Worm (Caenorhabditis elegans) whole organism, young adult: ENCODE data around the gene W06G6.20.

Experiments used
- B0035.1 ChIP-seq: sonication (generic microtip); optimal IDR thresholded peaks from 2 replicates; lab custom pipeline; 2016; ENCODE audit warnings: missing genetic modification characterization, mild to moderate bottlenecking, missing compliant biosample characterization, missing genotype, missing genetic modification reagents
- F49E8.2 ChIP-seq: sonication (generic microtip); optimal IDR thresholded peaks from 3 replicates; lab custom pipeline; 2017; ENCODE audit warnings: missing genetic modification characterization, mild to moderate bottlenecking, missing compliant biosample characterization, antibody characterized with exemption, moderate library complexity; ENCODE audit not compliant: insufficient read depth
- K11D2.4 ChIP-seq: fragments of 200-800 bp; sonication (Bioruptor generic); IDR thresholded peaks from 2 replicates; pipeline ENCODE4 v1.3.6; 2022; ENCODE audit warnings: missing genetic modification reagents, missing genetic modification characterization, missing compliant biosample characterization
- attf-3 ChIP-seq: fragments of 200-800 bp; sonication (Bioruptor generic); conservative IDR thresholded peaks from 2 replicates; pipeline ENCODE4 v1.3.6; 2022; ENCODE audit warnings: missing genetic modification reagents, missing genetic modification characterization, missing compliant biosample characterization
- ceh-91 ChIP-seq: fragments of 200-800 bp; sonication (Bioruptor generic); IDR thresholded peaks from 2 replicates; pipeline ENCODE4 v1.3.6; 2022; ENCODE audit warnings: missing genetic modification reagents, missing genetic modification characterization, missing compliant biosample characterization
- dox-1 ChIP-seq: fragments of 200-800 bp; sonication (Bioruptor generic); IDR thresholded peaks from 2 replicates; pipeline ENCODE4 v1.3.6; 2022; ENCODE audit warnings: missing genetic modification reagents, missing genetic modification characterization, missing compliant biosample characterization
- dpl-1 ChIP-seq: fragments of 150-350 bp; optimal IDR thresholded peaks from 2 replicates; lab custom pipeline; 2014; ENCODE audit warnings: missing biosample characterization, missing genetic modification reagents, missing genetic modification characterization
- lin-35 ChIP-seq, 3 experiments: fragments of 150-350 bp in 2 of 3; sonication (generic microtip) in 1 of 3; optimal IDR thresholded peaks; 2 replicates each; lab custom pipeline; 2014 to 2018; ENCODE audit warnings: missing biosample characterization in 3 of 3, missing genetic modification characterization in 3 of 3, missing genetic modification reagents in 3 of 3
- lir-1 ChIP-seq: fragments of 200-800 bp; sonication (Bioruptor generic); conservative IDR thresholded peaks from 2 replicates; pipeline ENCODE4 v1.3.6; 2022; ENCODE audit warnings: missing genetic modification reagents, missing genetic modification characterization, missing compliant biosample characterization
- madf-10 ChIP-seq: sonication (generic microtip); optimal IDR thresholded peaks from 2 replicates; lab custom pipeline; 2016; ENCODE audit warnings: mild to moderate bottlenecking, missing genetic modification characterization, missing compliant biosample characterization
- pha-4 ChIP-seq: fragments of 150-350 bp; sonication (generic microtip); optimal IDR thresholded peaks from 2 replicates; lab custom pipeline; 2014; ENCODE audit warnings: missing biosample characterization, missing genetic modification reagents, missing genetic modification characterization

- TF ChIP-seq pha-4 (tag; lab: Kevin White, UChicago) (no peak), dpl-1 (GFP tag; lab: Kevin White, UChicago) (no peak), ceh-91 (GFP tag; lab: Robert Waterston, UW) (no peak), lir-1 (GFP tag; lab: Robert Waterston, UW) (no peak), B0035.1 (tag; lab: Kevin White, UChicago) (no peak), dox-1 (no peak), K11D2.4 (no peak), lin-35 (GFP tag; optimal IDR thresholded peaks at IDR 0.05; lab: Kevin White, UChicago) (no peak), attf-3 (GFP tag; lab: Robert Waterston, UW) (no peak), F49E8.2 (tag; lab: Kevin White, UChicago) (no peak), madf-10 (tag; lab: Kevin White, UChicago) (no peak)
These were observed 34.7 kb upstream of the W06G6.20 start, which contains the start of gene srw-36 for ce11 chrV:16682886-16683285.
